Fruit fly (Drosophila melanogaster) whole organism, prepupa: ENCODE measurements around the gene Axn.

ENCODE experiments used
- CG10631 ChIP-seq: fragments of 200-800 bp; sonication (Bioruptor generic); optimal IDR thresholded peaks from 2 replicates; lab custom pipeline; 2016; ENCODE audit warnings: missing biosample characterization, missing genetic modification characterization
- CG11294 ChIP-seq: fragments of 200-800 bp; sonication (Bioruptor generic); IDR thresholded peaks from 2 replicates; pipeline ENCODE4 v1.3.6; 2022; ENCODE audit warnings: missing biosample characterization, missing genetic modification characterization
- CG11902 ChIP-seq: fragments of 200-800 bp; sonication (Bioruptor generic); optimal IDR thresholded peaks from 3 replicates; lab custom pipeline; 2016; ENCODE audit warnings: missing biosample characterization, missing genetic modification characterization
- CG15336 ChIP-seq: fragments of 200-800 bp; sonication (Bioruptor generic); IDR thresholded peaks from 2 replicates; pipeline ENCODE4 v1.3.6; 2022; ENCODE audit warnings: missing biosample characterization, missing genetic modification characterization
- CG3032 ChIP-seq: fragments of 200-800 bp; optimal IDR thresholded peaks from 2 replicates; lab custom pipeline; 2019; ENCODE audit warnings: missing biosample characterization, mild to moderate bottlenecking, missing genetic modification characterization, moderate library complexity
- CG32006 ChIP-seq: fragments of 200-800 bp; sonication (Bioruptor generic); optimal IDR thresholded peaks from 3 replicates; lab custom pipeline; 2017; ENCODE audit warnings: missing biosample characterization, mild to moderate bottlenecking, missing genetic modification characterization
- CG4318 ChIP-seq: fragments of 200-800 bp; sonication (Bioruptor generic); optimal IDR thresholded peaks from 3 replicates; lab custom pipeline; 2017; ENCODE audit warnings: missing biosample characterization, mild to moderate bottlenecking, missing genetic modification characterization
- CG6163 ChIP-seq: fragments of 200-800 bp; sonication (Bioruptor generic); IDR thresholded peaks from 3 replicates; pipeline ENCODE4 v1.3.6; 2022; ENCODE audit warnings: missing biosample characterization, missing genetic modification characterization
- CG6276 ChIP-seq: fragments of 200-800 bp; sonication (Bioruptor generic); optimal IDR thresholded peaks from 2 replicates; lab custom pipeline; 2017; ENCODE audit warnings: missing biosample characterization, mild to moderate bottlenecking, missing genetic modification characterization
- CG6792 ChIP-seq: fragments of 200-800 bp; sonication (Bioruptor generic); optimal IDR thresholded peaks from 3 replicates; lab custom pipeline; 2016; ENCODE audit warnings: missing biosample characterization, missing genetic modification characterization
- CG6808 ChIP-seq: fragments of 200-800 bp; sonication (Bioruptor generic); optimal IDR thresholded peaks from 3 replicates; lab custom pipeline; 2017; ENCODE audit warnings: missing biosample characterization, missing genetic modification characterization, mild to moderate bottlenecking, moderate library complexity, missing genetic modification reagents
- CG6854 ChIP-seq: fragments of 200-800 bp; sonication (Bioruptor generic); optimal IDR thresholded peaks from 2 replicates; lab custom pipeline; 2017; ENCODE audit warnings: missing biosample characterization, mild to moderate bottlenecking, missing genetic modification characterization
- CG7368 ChIP-seq: fragments of 200-800 bp; sonication (Bioruptor generic); optimal IDR thresholded peaks from 3 replicates; lab custom pipeline; 2016; ENCODE audit warnings: missing biosample characterization, missing genetic modification characterization
- CG8632 ChIP-seq: fragments of 200-800 bp; sonication (Bioruptor generic); optimal IDR thresholded peaks from 3 replicates; lab custom pipeline; 2016; ENCODE audit warnings: missing biosample characterization, missing genetic modification characterization
- Eip75B ChIP-seq: fragments of 200-800 bp; sonication (Bioruptor generic); optimal IDR thresholded peaks from 3 replicates; lab custom pipeline; 2016; ENCODE audit warnings: missing biosample characterization, missing genetic modification characterization
- Eip78C ChIP-seq: fragments of 200-800 bp; sonication (Bioruptor generic); peaks from one replicate; lab custom pipeline; 2016; ENCODE audit warnings: missing biosample characterization, missing genetic modification characterization
- Eip93F ChIP-seq: fragments of 200-800 bp; sonication (Bioruptor generic); optimal IDR thresholded peaks from 2 replicates; lab custom pipeline; 2016; ENCODE audit warnings: missing biosample characterization, mild to moderate bottlenecking, missing genetic modification characterization
- Ets21C ChIP-seq: fragments of 200-800 bp; sonication (Bioruptor generic); optimal IDR thresholded peaks from 3 replicates; lab custom pipeline; 2016; ENCODE audit warnings: missing biosample characterization, missing genetic modification characterization
- Ets96B ChIP-seq: fragments of 200-800 bp; optimal IDR thresholded peaks from 2 replicates; lab custom pipeline; 2019; ENCODE audit warnings: missing biosample characterization, mild to moderate bottlenecking, missing genetic modification characterization, moderate library complexity
- Hr39 ChIP-seq: fragments of 200-800 bp; sonication (Bioruptor generic); optimal IDR thresholded peaks from 2 replicates; lab custom pipeline; 2016; ENCODE audit warnings: missing biosample characterization, missing genetic modification characterization
- Lpt ChIP-seq: fragments of 200-800 bp; sonication (Bioruptor generic); optimal IDR thresholded peaks from 3 replicates; lab custom pipeline; 2016; ENCODE audit warnings: missing biosample characterization, missing genetic modification characterization
- OdsH ChIP-seq: fragments of 200-800 bp; sonication (Bioruptor generic); optimal IDR thresholded peaks from 3 replicates; lab custom pipeline; 2016; ENCODE audit warnings: missing biosample characterization, missing genetic modification characterization
- Smox ChIP-seq: fragments of 200-800 bp; sonication (Bioruptor generic); optimal IDR thresholded peaks from 3 replicates; lab custom pipeline; 2016; ENCODE audit warnings: missing biosample characterization, missing genetic modification characterization
- Sox14 ChIP-seq: fragments of 200-800 bp; sonication (Bioruptor generic); optimal IDR thresholded peaks from 3 replicates; lab custom pipeline; 2016; ENCODE audit warnings: missing biosample characterization, missing genetic modification characterization
- Sox15 ChIP-seq: fragments of 200-800 bp; sonication (Bioruptor generic); optimal IDR thresholded peaks from 3 replicates; lab custom pipeline; 2016; ENCODE audit warnings: missing biosample characterization, missing genetic modification characterization
- achi ChIP-seq: fragments of 200-800 bp; sonication (Bioruptor generic); optimal IDR thresholded peaks from 3 replicates; lab custom pipeline; 2016; ENCODE audit warnings: missing biosample characterization, missing genetic modification characterization
- dac ChIP-seq: fragments of 200-800 bp; sonication (Bioruptor generic); optimal IDR thresholded peaks from 2 replicates; lab custom pipeline; 2017; ENCODE audit warnings: missing biosample characterization, mild to moderate bottlenecking, missing genetic modification characterization
- dsx ChIP-seq: fragments of 200-800 bp; optimal IDR thresholded peaks from 3 replicates; lab custom pipeline; 2019; ENCODE audit warnings: missing biosample characterization, mild to moderate bottlenecking, missing genetic modification characterization, moderate library complexity; ENCODE audit not compliant: poor library complexity, severe bottlenecking
- eg ChIP-seq: fragments of 200-800 bp; sonication (Bioruptor generic); IDR thresholded peaks from 3 replicates; pipeline ENCODE4 v1.3.6; 2022; ENCODE audit warnings: missing biosample characterization, missing genetic modification characterization
- fkh ChIP-seq: fragments of 200-800 bp; sonication (Bioruptor generic); optimal IDR thresholded peaks from 3 replicates; lab custom pipeline; 2017; ENCODE audit warnings: missing biosample characterization, mild to moderate bottlenecking, missing genetic modification characterization, moderate library complexity
- lz ChIP-seq: fragments of 200-800 bp; sonication (Bioruptor generic); optimal IDR thresholded peaks from 3 replicates; lab custom pipeline; 2016; ENCODE audit warnings: missing biosample characterization, missing genetic modification characterization
- net ChIP-seq: fragments of 200-800 bp; sonication (Bioruptor generic); optimal IDR thresholded peaks from 3 replicates; lab custom pipeline; 2016; ENCODE audit warnings: missing biosample characterization, missing genetic modification characterization
- pdm3 ChIP-seq: fragments of 200-800 bp; sonication (Bioruptor generic); optimal IDR thresholded peaks from 3 replicates; lab custom pipeline; 2016; ENCODE audit warnings: missing biosample characterization, missing genetic modification characterization
- ss ChIP-seq, 2 experiments: fragments of 200-800 bp; sonication (Bioruptor generic); optimal IDR thresholded peaks; 2 replicates in 1 of 2; 3 replicates in 1 of 2; lab custom pipeline; 2017 to 2018; ENCODE audit warnings: mild to moderate bottlenecking in 2 of 2, missing biosample characterization in 2 of 2, missing genetic modification characterization in 2 of 2, moderate library complexity in 1 of 2
- svp ChIP-seq: fragments of 200-800 bp; sonication (Bioruptor generic); peaks from one replicate; lab custom pipeline; 2016; ENCODE audit warnings: missing biosample characterization, missing genetic modification characterization
- topi ChIP-seq: fragments of 200-800 bp; sonication (Bioruptor generic); optimal IDR thresholded peaks from 3 replicates; lab custom pipeline; 2016; ENCODE audit warnings: missing biosample characterization, missing genetic modification characterization
- vri ChIP-seq: fragments of 200-800 bp; sonication (Bioruptor generic); optimal IDR thresholded peaks from 3 replicates; lab custom pipeline; 2016; ENCODE audit warnings: missing biosample characterization, mild to moderate bottlenecking, missing genetic modification characterization

Axn gene

DNA sequence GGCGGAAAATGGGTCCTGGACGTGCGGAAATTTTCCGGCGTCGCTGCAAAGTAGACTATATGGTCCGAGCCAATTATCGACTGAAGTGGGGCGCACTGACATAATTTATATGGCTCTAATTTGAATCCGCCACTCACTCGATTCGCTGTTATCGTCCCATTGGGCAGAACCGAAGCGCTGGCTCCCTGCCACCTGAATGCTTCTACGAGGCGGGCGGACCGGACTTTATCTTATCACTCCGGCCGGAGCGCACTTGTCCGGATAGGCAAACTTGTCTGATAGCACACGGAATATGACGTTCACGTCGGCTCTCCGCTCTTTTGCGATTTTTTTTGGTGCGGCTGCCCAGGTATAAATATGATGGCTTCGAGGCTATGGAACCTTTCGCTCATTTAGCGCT is 39.9 kb downstream of the Axn start:
- no peak for TF ChIP-seq Eip75B (GFP tag; lab: Kevin White, UChicago)
- TF ChIP-seq CG6792 (GFP tag; lab: Kevin White, UChicago): no peak
- TF ChIP-seq Eip78C (GFP tag; lab: Kevin White, UChicago): peak; percentile 32
- TF ChIP-seq Lpt (GFP tag; lab: Kevin White, UChicago): no peak
- no peak for TF ChIP-seq achi (GFP tag; lab: Kevin White, UChicago)
- no peak for TF ChIP-seq dsx (GFP tag; lab: Kevin White, UChicago)
- TF ChIP-seq eg: no peak
- no peak for TF ChIP-seq CG6808 (GFP tag; lab: Kevin White, UChicago)
- no peak for TF ChIP-seq fkh (GFP tag; lab: Kevin White, UChicago)
- peak; percentile 64 for TF ChIP-seq CG11902 (GFP tag; lab: Kevin White, UChicago)
- no peak for TF ChIP-seq CG3032
- no peak for TF ChIP-seq CG6276
- no peak for TF ChIP-seq CG10631
- no peak for TF ChIP-seq CG11294 (GFP tag; lab: Robert Waterston, UW)
- no peak for TF ChIP-seq CG4318
- no peak for TF ChIP-seq pdm3 (GFP tag; lab: Kevin White, UChicago)
- TF ChIP-seq lz (GFP tag; lab: Kevin White, UChicago): no peak
- TF ChIP-seq vri (GFP tag; lab: Kevin White, UChicago): peak; percentile 99
- TF ChIP-seq Sox15 (GFP tag; lab: Kevin White, UChicago): no peak
- no peak for TF ChIP-seq Ets96B (tag; lab: Kevin White, UChicago)
- TF ChIP-seq ss (GFP tag; optimal IDR thresholded peaks at IDR 0.05; lab: Kevin White, UChicago): no peak
- no peak for TF ChIP-seq Sox14 (GFP tag; lab: Kevin White, UChicago)
- TF ChIP-seq Hr39 (GFP tag; lab: Kevin White, UChicago): no peak
- TF ChIP-seq topi (GFP tag; lab: Kevin White, UChicago): no peak
- TF ChIP-seq CG8632 (GFP tag; lab: Kevin White, UChicago): no peak

DNA sequence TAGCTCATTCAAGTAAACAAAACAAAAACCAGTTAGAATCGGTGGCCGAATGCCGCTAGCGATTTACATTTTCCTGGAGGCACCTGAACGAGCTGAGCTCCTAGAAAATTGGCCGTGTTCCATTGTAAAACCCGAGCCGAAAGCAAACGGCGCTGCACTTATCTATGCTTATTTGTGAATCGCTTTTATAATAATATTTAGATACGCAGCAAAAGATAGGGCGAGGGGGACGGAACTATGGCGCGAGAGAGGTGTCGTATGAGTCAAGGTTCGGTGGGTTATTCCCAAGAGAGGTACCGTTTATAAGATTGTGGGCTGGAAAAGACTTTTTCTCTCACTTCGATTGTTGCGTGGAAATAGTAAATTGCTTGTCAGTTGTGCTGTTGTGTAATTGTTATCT is 41.1 kb downstream of the Axn start:
- TF ChIP-seq Lpt (GFP tag; lab: Kevin White, UChicago): no peak
- no peak for TF ChIP-seq Eip93F
- peak; percentile 65 for TF ChIP-seq fkh (GFP tag; lab: Kevin White, UChicago)
- TF ChIP-seq CG6854: no peak
- no peak for TF ChIP-seq CG6163 (GFP tag; lab: Robert Waterston, UW)
- no peak for TF ChIP-seq dsx (GFP tag; lab: Kevin White, UChicago)
- no peak for TF ChIP-seq Ets96B (tag; lab: Kevin White, UChicago)
- peak; percentile 45 for TF ChIP-seq svp
- TF ChIP-seq Eip78C (GFP tag; lab: Kevin White, UChicago): peak; percentile 43

DNA sequence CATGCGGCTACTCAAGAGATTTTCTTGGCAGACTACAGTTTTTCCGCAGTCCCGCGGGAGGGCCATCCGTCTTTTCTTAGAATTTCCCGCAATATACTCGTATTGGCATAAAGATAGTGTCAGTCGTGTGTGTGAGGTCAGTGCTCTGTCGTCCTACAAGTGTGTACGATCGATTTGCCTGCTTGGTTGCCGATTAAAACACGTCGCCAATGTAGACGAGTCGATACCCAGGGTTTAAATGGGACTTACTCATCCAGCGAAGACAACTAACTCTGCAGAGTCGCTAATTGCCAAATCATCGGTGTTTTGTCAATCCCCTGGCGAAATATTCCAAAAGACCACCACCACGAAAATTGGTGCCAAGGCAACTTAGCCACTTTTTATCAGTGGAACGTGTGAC is 43.4 kb downstream of the Axn start:
- TF ChIP-seq dac (GFP tag; lab: Kevin White, UChicago): no peak
- TF ChIP-seq Lpt (GFP tag; lab: Kevin White, UChicago): no peak
- TF ChIP-seq Sox14 (GFP tag; lab: Kevin White, UChicago): no peak
- peak; percentile 25 for TF ChIP-seq Eip78C (GFP tag; lab: Kevin White, UChicago)

DNA sequence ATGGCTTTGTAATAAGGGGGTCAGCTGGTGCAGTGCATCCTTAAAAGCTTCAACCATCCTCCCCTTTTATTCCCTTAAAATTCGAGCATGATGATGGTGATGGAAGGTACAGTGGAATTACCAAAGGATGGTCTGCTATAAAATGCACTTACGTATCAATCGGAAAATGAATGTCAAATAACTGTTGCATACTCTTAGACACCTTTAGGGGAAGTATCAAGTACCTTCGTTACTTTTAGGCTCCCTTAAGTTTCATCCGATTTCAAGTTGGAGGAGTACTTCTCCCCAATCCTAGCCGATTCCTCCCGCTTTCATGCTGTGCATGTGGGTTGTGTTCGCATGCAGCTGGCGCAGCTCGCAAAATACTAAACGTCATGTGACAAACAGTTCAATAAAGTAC is 47.6 kb downstream of the Axn start:
- no peak for TF ChIP-seq CG6276
- TF ChIP-seq OdsH (GFP tag; lab: Kevin White, UChicago): no peak
- TF ChIP-seq net: no peak
- TF ChIP-seq CG11902 (GFP tag; lab: Kevin White, UChicago): no peak
- TF ChIP-seq Lpt (GFP tag; lab: Kevin White, UChicago): no peak
- TF ChIP-seq Ets21C (GFP tag; lab: Kevin White, UChicago): no peak
- TF ChIP-seq CG32006 (GFP tag; lab: Kevin White, UChicago): no peak
- TF ChIP-seq Hr39 (GFP tag; lab: Kevin White, UChicago): no peak
- no peak for TF ChIP-seq Ets96B (tag; lab: Kevin White, UChicago)
- TF ChIP-seq Smox (GFP tag; lab: Kevin White, UChicago): no peak
- TF ChIP-seq Eip78C (GFP tag; lab: Kevin White, UChicago): no peak
- no peak for TF ChIP-seq CG15336 (GFP tag; lab: Robert Waterston, UW)
- TF ChIP-seq CG7368 (GFP tag; lab: Kevin White, UChicago): no peak
